Fruit fly (Drosophila melanogaster) whole organism, pupa: Measurements from ENCODE around the gene Lasp.

ENCODE experiments used
- CG10348 ChIP-seq: fragments of 200-800 bp; sonication (Bioruptor generic); IDR thresholded peaks from 2 replicates; pipeline ENCODE4 v1.3.6; 2022; ENCODE audit warnings: missing biosample characterization, missing genetic modification characterization
- CG12605 ChIP-seq: fragments of 200-800 bp; sonication (Bioruptor generic); IDR thresholded peaks from 2 replicates; pipeline ENCODE4 v1.3.6; 2022; ENCODE audit warnings: missing biosample characterization, missing genetic modification characterization
- CG13204 ChIP-seq: fragments of 200-800 bp; sonication (Bioruptor generic); optimal IDR thresholded peaks from 2 replicates; lab custom pipeline; 2018; ENCODE audit warnings: missing biosample characterization, mild to moderate bottlenecking, missing genetic modification characterization, moderate library complexity
- CG14655 ChIP-seq: fragments of 200-800 bp; sonication (Bioruptor generic); optimal IDR thresholded peaks from 3 replicates; lab custom pipeline; 2017; ENCODE audit warnings: mild to moderate bottlenecking, missing biosample characterization, missing genetic modification reagents, missing genetic modification characterization
- CG15710 ChIP-seq: fragments of 200-800 bp; sonication (Bioruptor generic); optimal IDR thresholded peaks from 2 replicates; lab custom pipeline; 2018; ENCODE audit warnings: missing biosample characterization, mild to moderate bottlenecking, missing genetic modification characterization, moderate library complexity
- CG17806 ChIP-seq: fragments of 200-800 bp; sonication (Bioruptor generic); optimal IDR thresholded peaks from 2 replicates; lab custom pipeline; 2018; ENCODE audit warnings: missing biosample characterization, mild to moderate bottlenecking, missing genetic modification characterization, moderate library complexity
- CG32121 ChIP-seq: fragments of 200-800 bp; sonication (Bioruptor generic); IDR thresholded peaks from 2 replicates; pipeline ENCODE4 v1.3.6; 2022; ENCODE audit warnings: missing biosample characterization, missing genetic modification characterization
- CG34367 ChIP-seq: fragments of 200-800 bp; sonication (Bioruptor generic); optimal IDR thresholded peaks from 2 replicates; lab custom pipeline; 2018; ENCODE audit warnings: missing biosample characterization, mild to moderate bottlenecking, missing genetic modification characterization
- CG4496 ChIP-seq: fragments of 200-800 bp; sonication (Bioruptor generic); IDR thresholded peaks from 3 replicates; pipeline ENCODE4 v1.3.6; 2022; ENCODE audit warnings: missing biosample characterization, missing genetic modification characterization
- CG8159 ChIP-seq: fragments of 200-800 bp; sonication (Bioruptor generic); optimal IDR thresholded peaks from 3 replicates; lab custom pipeline; 2018; ENCODE audit warnings: missing biosample characterization, mild to moderate bottlenecking, missing genetic modification characterization, moderate library complexity
- CG8301 ChIP-seq: fragments of 200-800 bp; sonication (Bioruptor generic); optimal IDR thresholded peaks from 2 replicates; lab custom pipeline; 2018; ENCODE audit warnings: missing biosample characterization, mild to moderate bottlenecking, missing genetic modification characterization
- CG9948 ChIP-seq: fragments of 200-800 bp; sonication (Bioruptor generic); optimal IDR thresholded peaks from 2 replicates; lab custom pipeline; 2018; ENCODE audit warnings: missing biosample characterization, mild to moderate bottlenecking, missing genetic modification characterization, moderate library complexity
- D1 ChIP-seq: fragments of 200-800 bp; sonication (Bioruptor generic); optimal IDR thresholded peaks from 2 replicates; lab custom pipeline; 2018; ENCODE audit warnings: missing biosample characterization, mild to moderate bottlenecking, missing genetic modification characterization, moderate library complexity
- EcR ChIP-seq: fragments of 200-800 bp; sonication (Bioruptor generic); optimal IDR thresholded peaks from 3 replicates; lab custom pipeline; 2019; ENCODE audit warnings: missing biosample characterization, missing genetic modification characterization, mild to moderate bottlenecking, moderate library complexity, missing genetic modification reagents
- Ets98B ChIP-seq: fragments of 200-800 bp; sonication (Bioruptor generic); IDR thresholded peaks from 2 replicates; pipeline ENCODE4 v1.3.6; 2022; ENCODE audit warnings: missing biosample characterization, missing genetic modification characterization
- Pif1A ChIP-seq: fragments of 200-800 bp; sonication (Bioruptor generic); optimal IDR thresholded peaks from 3 replicates; lab custom pipeline; 2016; ENCODE audit warnings: missing biosample characterization, missing genetic modification characterization
- Pif1B ChIP-seq: fragments of 200-800 bp; sonication (Bioruptor generic); optimal IDR thresholded peaks from 3 replicates; lab custom pipeline; 2016; ENCODE audit warnings: missing biosample characterization, missing genetic modification characterization
- Snoo ChIP-seq: fragments of 200-800 bp; sonication (Bioruptor generic); optimal IDR thresholded peaks from 3 replicates; lab custom pipeline; 2017; ENCODE audit warnings: missing biosample characterization, mild to moderate bottlenecking, missing genetic modification characterization, inconsistent platforms
- fd96Ca ChIP-seq: fragments of 200-800 bp; sonication (Bioruptor generic); IDR thresholded peaks from 3 replicates; pipeline ENCODE4 v1.3.6; 2022; ENCODE audit warnings: missing biosample characterization, missing genetic modification characterization
- gl ChIP-seq: fragments of 200-800 bp; sonication (Bioruptor generic); optimal IDR thresholded peaks from 2 replicates; lab custom pipeline; 2018; ENCODE audit warnings: missing biosample characterization, mild to moderate bottlenecking, missing genetic modification characterization
- rn ChIP-seq: fragments of 200-800 bp; sonication (Bioruptor generic); IDR thresholded peaks from 2 replicates; pipeline ENCODE4 v1.3.6; 2022; ENCODE audit warnings: missing biosample characterization, missing genetic modification characterization

Gene Lasp

DNA sequence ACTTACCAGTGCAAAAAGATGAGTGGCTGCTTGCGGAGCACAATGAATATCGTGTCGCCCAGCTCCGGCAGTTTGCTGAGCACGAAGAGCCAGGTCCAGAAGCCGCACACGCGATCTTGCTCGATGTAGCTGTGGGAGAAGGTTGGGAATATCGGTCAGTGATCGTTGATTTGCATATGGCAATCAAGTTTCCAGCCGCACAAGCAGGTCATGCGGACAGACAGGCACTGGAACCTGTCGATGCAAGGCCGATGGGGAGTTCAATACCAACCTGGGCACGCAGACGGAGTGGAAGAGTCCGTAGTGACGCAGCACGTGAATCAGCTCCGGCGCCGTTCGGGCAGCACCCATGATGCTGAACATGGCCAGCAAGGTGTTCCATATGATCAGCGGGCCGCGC lies 60.4 kb downstream of the Lasp start:
- TF ChIP-seq EcR (GFP tag; lab: Kevin White, UChicago) (peak; percentile 80), CG34367 (no peak)

DNA sequence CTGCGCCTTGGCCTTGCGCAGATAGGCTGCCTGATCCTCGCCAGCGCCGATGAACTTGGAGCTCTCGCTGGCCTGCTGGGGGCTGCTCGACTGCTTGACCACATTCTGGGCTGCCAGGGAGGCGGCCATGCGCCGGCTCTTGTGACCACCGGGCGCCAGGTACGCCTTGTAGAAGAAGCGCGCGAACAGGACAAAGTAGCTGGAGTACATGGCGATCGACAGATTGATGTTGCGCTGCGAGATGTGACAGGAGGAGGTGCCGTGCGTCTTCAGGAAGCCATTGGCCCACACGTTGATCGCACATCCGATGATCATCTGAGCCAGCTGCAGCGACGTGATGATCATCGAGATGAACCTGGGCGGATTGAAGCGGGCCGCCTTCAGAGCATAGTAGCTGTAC lies 61.4 kb downstream of the Lasp start:
- TF ChIP-seq CG10348 (GFP tag; lab: Robert Waterston, UW): no peak
- no peak for TF ChIP-seq fd96Ca
- no peak for TF ChIP-seq CG8301 (tag; lab: Kevin White, UChicago)
- TF ChIP-seq Pif1A (GFP tag; lab: Kevin White, UChicago): no peak
- TF ChIP-seq Snoo: no peak
- TF ChIP-seq EcR (GFP tag; lab: Kevin White, UChicago): no peak
- TF ChIP-seq CG12605 (GFP tag; lab: Robert Waterston, UW): no peak
- TF ChIP-seq CG13204 (GFP tag; lab: Kevin White, UChicago): no peak
- TF ChIP-seq CG8159 (tag; lab: Kevin White, UChicago): no peak
- no peak for TF ChIP-seq CG4496 (GFP tag; lab: Robert Waterston, UW)
- no peak for TF ChIP-seq CG9948 (tag; lab: Kevin White, UChicago)
- TF ChIP-seq rn (GFP tag; lab: Robert Waterston, UW): no peak
- no peak for TF ChIP-seq CG14655 (GFP tag; lab: Kevin White, UChicago)
- no peak for TF ChIP-seq D1
- no peak for TF ChIP-seq CG32121 (GFP tag; lab: Robert Waterston, UW)
- no peak for TF ChIP-seq CG34367
- TF ChIP-seq Ets98B: no peak
- no peak for TF ChIP-seq CG15710 (tag; lab: Kevin White, UChicago)
- no peak for TF ChIP-seq gl

DNA sequence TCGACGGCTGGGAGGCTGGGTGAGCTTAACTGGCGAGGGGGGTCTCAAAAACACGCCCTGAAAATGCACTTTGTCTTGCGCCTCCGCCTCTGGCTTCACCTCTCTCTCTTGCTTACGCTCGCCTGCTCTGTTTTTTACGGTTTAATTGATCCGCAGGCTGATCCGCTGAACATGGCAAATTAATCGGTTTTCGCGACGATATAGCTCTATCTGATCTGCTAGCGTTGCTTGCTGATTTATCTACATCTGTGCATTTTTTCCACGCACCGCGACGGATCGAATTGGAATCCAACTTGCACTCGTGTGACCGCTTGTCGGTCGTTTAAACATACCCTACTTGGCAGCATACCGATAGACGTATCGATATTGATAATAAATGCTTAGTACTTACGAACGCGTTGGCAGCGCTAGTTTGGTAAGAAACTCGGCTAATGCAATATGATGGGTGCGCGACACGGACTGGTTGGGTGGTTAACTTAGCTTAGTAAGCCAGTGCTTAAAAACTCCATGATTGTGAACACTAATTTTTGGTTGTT lies 63.8 kb downstream of the Lasp start, which contains the start of gene Abl:
Gene Abl (minus strand): TSS at position 305 of the 536 bp plus-strand sequence.
- TF ChIP-seq rn (GFP tag; lab: Robert Waterston, UW) (no peak), CG17806 (no peak), gl (peak; percentile 38), CG13204 (GFP tag; lab: Kevin White, UChicago) (peak; percentile 47), CG32121 (GFP tag; lab: Robert Waterston, UW) (peak; percentile 29; the same call in 1 of the 2 replicates), CG8301 (tag; lab: Kevin White, UChicago) (no peak), Pif1A (GFP tag; lab: Kevin White, UChicago) (no peak), Snoo (peak; percentile 28), Ets98B (peak; percentile 65), CG8159 (tag; lab: Kevin White, UChicago) (peak; percentile 42), CG4496 (GFP tag; lab: Robert Waterston, UW) (0 out of 3 replicates have a peak, but pooled peaks have one; percentile 30), CG14655 (GFP tag; lab: Kevin White, UChicago) (peak; percentile 29), Pif1B (GFP tag; lab: Kevin White, UChicago) (no peak), CG10348 (GFP tag; lab: Robert Waterston, UW) (no peak), CG9948 (tag; lab: Kevin White, UChicago) (no peak), D1 (peak; percentile 20), fd96Ca (no peak), EcR (GFP tag; lab: Kevin White, UChicago) (peak; percentile 33), CG15710 (tag; lab: Kevin White, UChicago) (no peak), CG12605 (GFP tag; lab: Robert Waterston, UW) (peak; percentile 72), CG34367 (no peak)

DNA sequence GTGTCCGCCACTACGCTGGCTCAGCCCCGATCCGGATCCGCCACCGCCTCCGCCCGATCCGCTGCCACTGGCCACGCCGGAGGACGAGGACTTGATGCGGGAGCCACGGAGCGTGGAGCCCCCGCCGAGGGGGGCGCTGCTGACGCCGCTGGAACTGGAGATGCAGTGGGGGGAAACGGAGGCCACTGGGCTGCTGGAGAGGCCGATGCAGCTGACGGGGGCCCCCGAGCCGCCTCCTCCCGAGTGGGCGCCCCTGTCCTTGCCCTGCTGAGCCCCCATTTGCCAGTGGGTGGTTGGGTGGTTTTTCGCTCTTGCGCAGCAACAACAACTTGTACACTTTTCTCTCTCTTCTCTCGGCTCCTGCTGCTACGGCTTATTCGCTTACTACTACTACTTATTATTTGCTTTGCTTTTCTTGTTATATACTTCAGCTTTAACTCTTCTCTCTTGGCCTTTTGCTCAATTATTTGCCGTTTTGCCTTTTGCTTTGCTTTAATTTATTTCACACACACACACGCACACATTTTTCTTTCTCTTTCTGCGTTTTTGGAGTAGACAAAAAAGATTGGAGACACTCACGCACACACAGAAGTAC lies 64.5 kb downstream of the Lasp start:
- TF ChIP-seq CG4496 (GFP tag; lab: Robert Waterston, UW) (peak; percentile 31; the same call in 1 of the 3 replicates), CG9948 (tag; lab: Kevin White, UChicago) (no peak), CG14655 (GFP tag; lab: Kevin White, UChicago) (no peak), gl (no peak), EcR (GFP tag; lab: Kevin White, UChicago) (no peak), fd96Ca (peak; percentile 62; the same call in 1 of the 3 replicates), Snoo (no peak), rn (GFP tag; lab: Robert Waterston, UW) (0 out of 2 replicates have a peak, but pooled peaks have one; percentile 3), CG15710 (tag; lab: Kevin White, UChicago) (no peak), CG34367 (no peak), CG32121 (GFP tag; lab: Robert Waterston, UW) (peak; percentile 37; the same call in 1 of the 2 replicates), CG17806 (no peak), Ets98B (no peak), CG12605 (GFP tag; lab: Robert Waterston, UW) (no peak), D1 (no peak), Pif1A (GFP tag; lab: Kevin White, UChicago) (no peak), CG10348 (GFP tag; lab: Robert Waterston, UW) (no peak), CG13204 (GFP tag; lab: Kevin White, UChicago) (peak; percentile 28), CG8159 (tag; lab: Kevin White, UChicago) (no peak), CG8301 (tag; lab: Kevin White, UChicago) (no peak), Pif1B (GFP tag; lab: Kevin White, UChicago) (no peak)
- TF ChIP-seq, all 21 proteins: peak for 5

DNA sequence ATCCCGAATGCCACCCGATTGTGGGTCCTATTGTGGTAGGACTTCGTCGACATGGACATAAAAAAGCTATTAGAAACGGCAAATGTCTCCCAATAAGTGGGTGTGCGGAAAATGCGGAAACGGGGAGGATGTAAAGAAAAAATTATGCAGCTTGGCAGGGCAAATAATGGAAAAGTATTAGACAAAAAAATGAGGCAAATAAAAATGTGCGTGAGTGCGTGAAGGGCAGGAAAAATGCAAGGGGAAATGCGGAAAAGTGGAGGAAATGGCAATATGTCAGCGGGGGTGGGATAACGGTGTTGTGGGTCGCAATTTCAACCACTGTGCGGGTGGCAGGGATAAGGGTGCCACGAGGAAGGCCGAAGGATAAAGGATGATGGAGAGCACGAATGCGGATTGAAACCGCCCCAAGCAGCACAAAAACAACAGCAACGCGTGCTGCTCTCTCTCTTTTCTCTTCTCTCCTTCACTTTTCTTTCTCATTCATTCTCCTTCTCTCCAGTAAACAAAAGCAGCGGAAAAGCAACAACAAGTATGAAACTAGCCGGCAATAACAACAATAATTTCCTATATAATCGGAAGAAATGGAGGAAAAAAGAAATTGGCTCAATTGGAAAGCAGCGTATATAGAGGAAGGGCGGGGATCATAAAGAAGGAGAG lies 66.0 kb downstream of the Lasp start:
- TF ChIP-seq CG32121 (GFP tag; lab: Robert Waterston, UW) (no peak), rn (GFP tag; lab: Robert Waterston, UW) (no peak), Ets98B (no peak), CG8301 (tag; lab: Kevin White, UChicago) (no peak), Pif1A (GFP tag; lab: Kevin White, UChicago) (no peak), Snoo (no peak), CG10348 (GFP tag; lab: Robert Waterston, UW) (no peak), CG17806 (no peak), CG12605 (GFP tag; lab: Robert Waterston, UW) (no peak), CG34367 (no peak), EcR (GFP tag; lab: Kevin White, UChicago) (no peak), CG13204 (GFP tag; lab: Kevin White, UChicago) (no peak), gl (no peak), CG15710 (tag; lab: Kevin White, UChicago) (no peak), fd96Ca (no peak)
